Fruit fly (Drosophila melanogaster) whole organism, embryonic: ENCODE results near the gene Pex11c.

Source experiments
- Adf1 ChIP-seq: fragments of 200-800 bp; sonication (Bioruptor generic); IDR thresholded peaks from 2 replicates; pipeline ENCODE4 v1.3.6; 2022; ENCODE audit warnings: missing biosample characterization, missing genetic modification characterization
- CG14710 ChIP-seq: fragments of 200-800 bp; sonication (Bioruptor generic); optimal IDR thresholded peaks from 3 replicates; lab custom pipeline; 2019; ENCODE audit warnings: missing biosample characterization, mild to moderate bottlenecking, missing genetic modification characterization, moderate library complexity
- CG2120 ChIP-seq: fragments of 200-800 bp; sonication (Bioruptor generic); optimal IDR thresholded peaks from 3 replicates; lab custom pipeline; 2016; ENCODE audit warnings: missing biosample characterization, missing genetic modification characterization
- CG2712 ChIP-seq: fragments of 200-800 bp; optimal IDR thresholded peaks from 3 replicates; lab custom pipeline; 2019; ENCODE audit warnings: missing biosample characterization, mild to moderate bottlenecking, missing genetic modification characterization, moderate library complexity
- CG34224 ChIP-seq: fragments of 200-800 bp; sonication (Bioruptor generic); IDR thresholded peaks from 3 replicates; pipeline ENCODE4 v1.3.6; 2022; ENCODE audit warnings: missing biosample characterization, missing genetic modification characterization; ENCODE audit not compliant: partially characterized antibody
- CG5245 ChIP-seq: fragments of 200-800 bp; sonication (Bioruptor generic); optimal IDR thresholded peaks from 3 replicates; lab custom pipeline; 2016; ENCODE audit warnings: missing biosample characterization, missing genetic modification characterization
- CG6654 ChIP-seq: fragments of 200-800 bp; sonication (Bioruptor generic); optimal IDR thresholded peaks from 2 replicates; lab custom pipeline; 2017; ENCODE audit warnings: missing biosample characterization, mild to moderate bottlenecking, missing genetic modification characterization
- CG8281 ChIP-seq: fragments of 200-800 bp; sonication (Bioruptor generic); optimal IDR thresholded peaks from 2 replicates; lab custom pipeline; 2018; ENCODE audit warnings: missing biosample characterization, mild to moderate bottlenecking, missing genetic modification characterization, moderate library complexity
- Chrac-16 ChIP-seq: fragments of 200-800 bp; sonication (Bioruptor generic); optimal IDR thresholded peaks from 3 replicates; lab custom pipeline; 2016; ENCODE audit warnings: missing biosample characterization, missing genetic modification characterization
- D ChIP-seq, 2 experiments: fragments of 200-800 bp in 1 of 2; fragments of >200 bp in 1 of 2; sonication (Bioruptor generic) in 1 of 2; optimal IDR thresholded peaks; 2 replicates in 1 of 2; 3 replicates in 1 of 2; lab custom pipeline; 2017; ENCODE audit warnings: mild to moderate bottlenecking in 1 of 2, missing biosample characterization in 1 of 2, missing genetic modification characterization in 1 of 2, missing genetic modification reagents in 1 of 2
- Deaf1 ChIP-seq: fragments of 200-800 bp; optimal IDR thresholded peaks from 3 replicates; lab custom pipeline; 2019; ENCODE audit warnings: missing biosample characterization, mild to moderate bottlenecking, missing genetic modification characterization, moderate library complexity
- Ets65A ChIP-seq: fragments of 200-800 bp; sonication (Bioruptor generic); peaks from one replicate; lab custom pipeline; 2016; ENCODE audit warnings: missing biosample characterization, missing genetic modification characterization
- Ets97D ChIP-seq: fragments of 200-800 bp; sonication (Bioruptor generic); optimal IDR thresholded peaks from 3 replicates; lab custom pipeline; 2016; ENCODE audit warnings: missing biosample characterization, missing genetic modification characterization
- Fer3 ChIP-seq: fragments of 200-800 bp; sonication (Bioruptor generic); optimal IDR thresholded peaks from 2 replicates; lab custom pipeline; 2018; ENCODE audit warnings: missing biosample characterization, mild to moderate bottlenecking, missing genetic modification characterization, moderate library complexity
- Hey ChIP-seq: fragments of 200-800 bp; sonication (Bioruptor generic); optimal IDR thresholded peaks from 3 replicates; lab custom pipeline; 2018; ENCODE audit warnings: missing biosample characterization, mild to moderate bottlenecking, missing genetic modification characterization
- Hr3 ChIP-seq: fragments of 200-800 bp; sonication (Bioruptor generic); optimal IDR thresholded peaks from 3 replicates; lab custom pipeline; 2016; ENCODE audit warnings: missing biosample characterization, missing genetic modification characterization
- Hr39 ChIP-seq: fragments of >200 bp; optimal IDR thresholded peaks from 2 replicates; lab custom pipeline; 2017
- Jarid2 ChIP-seq: fragments of 200-800 bp; sonication (Bioruptor generic); optimal IDR thresholded peaks from 3 replicates; lab custom pipeline; 2017; ENCODE audit warnings: mild to moderate bottlenecking, missing biosample characterization, missing genetic modification reagents, missing genetic modification characterization
- Lim3 ChIP-seq: fragments of 200-800 bp; sonication (Bioruptor generic); IDR thresholded peaks from 2 replicates; pipeline ENCODE4 v1.3.6; 2022; ENCODE audit warnings: missing biosample characterization, missing genetic modification characterization
- NK7.1 ChIP-seq: fragments of 200-800 bp; sonication (Bioruptor generic); optimal IDR thresholded peaks from 3 replicates; lab custom pipeline; 2016; ENCODE audit warnings: missing biosample characterization, missing genetic modification characterization
- NfI ChIP-seq: fragments of 200-800 bp; sonication (Bioruptor generic); optimal IDR thresholded peaks from 3 replicates; lab custom pipeline; 2018; ENCODE audit warnings: missing biosample characterization, mild to moderate bottlenecking, missing genetic modification characterization, moderate library complexity
- Xbp1 ChIP-seq: fragments of 200-800 bp; sonication (Bioruptor generic); optimal IDR thresholded peaks from 3 replicates; lab custom pipeline; 2016; ENCODE audit warnings: missing biosample characterization, mild to moderate bottlenecking, missing genetic modification characterization
- amos ChIP-seq: fragments of 200-800 bp; sonication (Bioruptor generic); IDR thresholded peaks from 2 replicates; pipeline ENCODE4 v1.3.6; 2022; ENCODE audit warnings: missing biosample characterization, missing genetic modification characterization; ENCODE audit not compliant: partially characterized antibody
- ara ChIP-seq: fragments of 200-800 bp; sonication (Bioruptor generic); IDR thresholded peaks from 2 replicates; pipeline ENCODE4 v1.3.6; 2022; ENCODE audit warnings: missing biosample characterization, missing genetic modification characterization
- ase ChIP-seq: fragments of 200-800 bp; sonication (Bioruptor generic); IDR thresholded peaks from 3 replicates; pipeline ENCODE4 v1.3.6; 2022; ENCODE audit warnings: missing biosample characterization, missing genetic modification characterization
- ato ChIP-seq: fragments of 200-800 bp; sonication (Bioruptor generic); IDR thresholded peaks from 2 replicates; pipeline ENCODE4 v1.3.6; 2022; ENCODE audit warnings: missing biosample characterization, missing genetic modification characterization; ENCODE audit not compliant: partially characterized antibody
- chif ChIP-seq, 2 experiments: fragments of 200-800 bp; sonication (Bioruptor generic); optimal IDR thresholded peaks; 3 replicates each; lab custom pipeline; 2016; ENCODE audit warnings: missing biosample characterization in 2 of 2, missing genetic modification characterization in 2 of 2
- chinmo ChIP-seq: fragments of 200-800 bp; sonication (Bioruptor generic); IDR thresholded peaks from 4 replicates; pipeline ENCODE4 v1.3.6; 2022; ENCODE audit warnings: missing biosample characterization, missing genetic modification characterization; ENCODE audit not compliant: partially characterized antibody
- corto ChIP-seq: fragments of 200-800 bp; sonication (Bioruptor generic); optimal IDR thresholded peaks from 2 replicates; lab custom pipeline; 2016; ENCODE audit warnings: missing biosample characterization, mild to moderate bottlenecking, missing genetic modification characterization, moderate library complexity
- ems ChIP-seq: fragments of 200-800 bp; sonication (Bioruptor generic); optimal IDR thresholded peaks from 3 replicates; lab custom pipeline; 2016; ENCODE audit warnings: missing biosample characterization, missing genetic modification characterization
- fd96Cb ChIP-seq: fragments of 200-800 bp; sonication (Bioruptor generic); optimal IDR thresholded peaks from 2 replicates; lab custom pipeline; 2018; ENCODE audit warnings: missing biosample characterization, mild to moderate bottlenecking, missing genetic modification characterization, moderate library complexity
- fru ChIP-seq: fragments of >200 bp; optimal IDR thresholded peaks from 2 replicates; lab custom pipeline; 2017
- gsb ChIP-seq: fragments of 200-800 bp; sonication (Bioruptor generic); IDR thresholded peaks from 2 replicates; pipeline ENCODE4 v1.3.6; 2022; ENCODE audit warnings: missing biosample characterization, missing genetic modification characterization
- gsb-n ChIP-seq: fragments of 200-800 bp; sonication (Bioruptor generic); optimal IDR thresholded peaks from 3 replicates; lab custom pipeline; 2018; ENCODE audit warnings: missing biosample characterization, mild to moderate bottlenecking, missing genetic modification characterization
- hkb ChIP-seq, 2 experiments: fragments of 200-800 bp in 1 of 2; fragments of >200 bp in 1 of 2; sonication (Bioruptor generic) in 1 of 2; IDR thresholded peaks in 1 of 2; optimal IDR thresholded peaks in 1 of 2; 2 replicates each; pipeline versions ENCODE4 v1.3.6 to Lab custom; 2017 to 2022; ENCODE audit warnings: missing biosample characterization in 1 of 2, missing genetic modification characterization in 1 of 2
- insv ChIP-seq, 2 experiments: fragments of 200-800 bp; sonication (Bioruptor generic); optimal IDR thresholded peaks; 3 replicates each; lab custom pipeline; 2016 to 2018; ENCODE audit warnings: missing biosample characterization in 2 of 2, missing genetic modification characterization in 2 of 2
- kay ChIP-seq: fragments of 200-800 bp; sonication (Bioruptor generic); optimal IDR thresholded peaks from 2 replicates; lab custom pipeline; 2016; ENCODE audit warnings: missing biosample characterization, missing genetic modification characterization
- mam ChIP-seq: fragments of 200-800 bp; sonication (Bioruptor generic); optimal IDR thresholded peaks from 3 replicates; lab custom pipeline; 2016; ENCODE audit warnings: missing biosample characterization, missing genetic modification characterization
- mirr ChIP-seq: fragments of 200-800 bp; sonication (Bioruptor generic); optimal IDR thresholded peaks from 3 replicates; lab custom pipeline; 2018; ENCODE audit warnings: missing biosample characterization, mild to moderate bottlenecking, missing genetic modification characterization
- phol ChIP-seq: fragments of 200-800 bp; sonication (Bioruptor generic); optimal IDR thresholded peaks from 3 replicates; lab custom pipeline; 2018; ENCODE audit warnings: missing biosample characterization, mild to moderate bottlenecking, missing genetic modification characterization, moderate library complexity
- pita ChIP-seq: fragments of 200-800 bp; sonication (Bioruptor generic); optimal IDR thresholded peaks from 2 replicates; lab custom pipeline; 2017; ENCODE audit warnings: missing biosample characterization, mild to moderate bottlenecking, missing genetic modification characterization
- row ChIP-seq: fragments of 200-800 bp; sonication (Bioruptor generic); IDR thresholded peaks from 3 replicates; pipeline ENCODE4 v1.3.6; 2022; ENCODE audit warnings: missing biosample characterization, missing genetic modification characterization
- scrt ChIP-seq: fragments of 200-800 bp; sonication (Bioruptor generic); optimal IDR thresholded peaks from 2 replicates; lab custom pipeline; 2018; ENCODE audit warnings: missing biosample characterization, mild to moderate bottlenecking, missing genetic modification characterization, moderate library complexity
- sisA ChIP-seq: fragments of 200-800 bp; sonication (Bioruptor generic); IDR thresholded peaks from 2 replicates; pipeline ENCODE4 v1.3.6; 2022; ENCODE audit warnings: missing biosample characterization, missing genetic modification characterization
- so ChIP-seq: fragments of 200-800 bp; sonication (Bioruptor generic); IDR thresholded peaks from 3 replicates; pipeline ENCODE4 v1.3.6; 2022; ENCODE audit warnings: missing biosample characterization, missing genetic modification characterization
- ssp ChIP-seq: fragments of 200-800 bp; sonication (Bioruptor generic); IDR thresholded peaks from 2 replicates; pipeline ENCODE4 v1.3.6; 2022; ENCODE audit warnings: missing biosample characterization, missing genetic modification characterization
- stwl ChIP-seq: fragments of 200-800 bp; sonication (Bioruptor generic); optimal IDR thresholded peaks from 3 replicates; lab custom pipeline; 2018; ENCODE audit warnings: missing biosample characterization, mild to moderate bottlenecking, missing genetic modification characterization, moderate library complexity
- tio ChIP-seq: fragments of 200-800 bp; sonication (Bioruptor generic); optimal IDR thresholded peaks from 2 replicates; lab custom pipeline; 2017; ENCODE audit warnings: missing biosample characterization, missing genetic modification characterization, inconsistent platforms
- wek ChIP-seq: fragments of 200-800 bp; sonication (Bioruptor generic); optimal IDR thresholded peaks from 3 replicates; lab custom pipeline; 2018; ENCODE audit warnings: missing biosample characterization, mild to moderate bottlenecking, missing genetic modification characterization, moderate library complexity

Pex11c gene

DNA sequence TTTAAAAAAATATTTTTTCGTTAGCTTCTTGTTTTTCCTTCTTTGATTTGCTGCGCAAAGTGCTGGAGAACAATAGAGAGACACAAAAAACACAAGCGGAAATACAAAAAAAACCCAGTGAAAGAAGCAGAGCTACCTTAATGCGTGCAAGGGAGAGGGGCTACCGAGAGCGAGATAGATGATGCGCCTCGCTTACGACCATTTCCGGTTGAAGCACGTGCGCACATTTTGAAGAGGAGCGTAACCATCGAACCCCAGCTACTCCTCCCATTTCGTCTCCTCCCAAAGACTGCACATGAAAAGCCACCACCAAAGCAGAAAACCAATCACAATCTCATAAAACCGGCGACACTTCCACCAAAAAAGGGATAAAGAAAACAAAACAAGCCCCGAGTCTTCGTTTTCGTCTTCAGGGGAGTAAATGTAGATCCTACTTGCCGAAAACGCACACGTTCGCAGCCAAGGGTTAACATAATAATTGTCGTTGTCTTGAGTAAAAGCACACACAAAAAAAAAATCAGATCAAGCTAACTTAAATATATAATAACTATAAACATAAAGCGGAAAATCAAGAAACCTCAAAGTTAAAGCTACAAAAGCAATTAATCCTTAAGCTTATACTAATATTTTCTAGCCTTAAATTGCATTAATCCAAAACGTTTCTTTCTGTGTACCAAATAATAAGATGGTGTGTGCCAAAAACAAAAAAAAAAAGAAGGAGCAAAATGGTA is 39.1 kb downstream of the Pex11c start (continued):
- TF ChIP-seq chinmo (0 out of 4 replicates have a peak, but pooled peaks have one; percentile 14), Xbp1 (GFP tag; lab: Kevin White, UChicago) (peak; percentile 38), amos (no peak), hkb (optimal IDR thresholded peaks at IDR 0.05; lab: Kevin White, UChicago) (no peak), hkb (GFP tag; IDR thresholded peaks at IDR 0.05; lab: Robert Waterston, UW) (peak; percentile 20; the same call in 1 of the 2 replicates), Hr3 (GFP tag; lab: Kevin White, UChicago) (no peak), CG6654 (GFP tag; lab: Kevin White, UChicago) (no peak), stwl (tag; lab: Kevin White, UChicago) (no peak), ara (no peak), chif (GFP tag; optimal IDR thresholded peaks at IDR 0.05; lab: Kevin White, UChicago) (peak in 1 of 2 experiments; percentile 49), phol (peak; percentile 70), NfI (peak; percentile 38), ems (GFP tag; lab: Kevin White, UChicago) (no peak), CG5245 (GFP tag; lab: Kevin White, UChicago) (peak; percentile 15), ssp (GFP tag; lab: Robert Waterston, UW) (no peak), CG2712 (tag; lab: Kevin White, UChicago) (peak; percentile 69), Fer3 (tag; lab: Kevin White, UChicago) (no peak), mirr (GFP tag; lab: Kevin White, UChicago) (no peak), corto (peak; percentile 9), sisA (GFP tag; lab: Robert Waterston, UW) (peak; percentile 37; the same call in 1 of the 2 replicates), tio (GFP tag; lab: Kevin White, UChicago) (peak; percentile 32), CG14710 (tag; lab: Kevin White, UChicago) (peak; percentile 52), ato (GFP tag; lab: Robert Waterston, UW) (no peak), ase (no peak), kay (peak; percentile 13), pita (GFP tag; lab: Kevin White, UChicago) (no peak), insv (GFP tag; optimal IDR thresholded peaks at IDR 0.05; lab: Kevin White, UChicago) (no peak), CG34224 (GFP tag; lab: Robert Waterston, UW) (no peak), Hey (tag; lab: Kevin White, UChicago) (peak; percentile 8), so (no peak), Hr39 (lab: Kevin White, UChicago) (no peak), Deaf1 (peak; percentile 65), mam (GFP tag; lab: Kevin White, UChicago) (no peak), Adf1 (GFP tag; lab: Robert Waterston, UW) (no peak; the same call in 1 of the 2 replicates), Ets65A (GFP tag; lab: Kevin White, UChicago) (no peak), fru (no peak), Lim3 (no peak), CG8281 (no peak), Ets97D (GFP tag; lab: Kevin White, UChicago) (peak; percentile 83), scrt (GFP tag; lab: Kevin White, UChicago) (no peak), Chrac-16 (GFP tag; lab: Kevin White, UChicago) (peak; percentile 37), wek (peak; percentile 26), NK7.1 (GFP tag; lab: Kevin White, UChicago) (no peak), fd96Cb (tag; lab: Kevin White, UChicago) (peak; percentile 58), D (optimal IDR thresholded peaks at IDR 0.05; lab: Kevin White, UChicago) (no peak), D (GFP tag; optimal IDR thresholded peaks at IDR 0.05; lab: Kevin White, UChicago) (no peak), row (GFP tag; lab: Robert Waterston, UW) (peak; percentile 46; the same call in 1 of the 3 replicates), gsb-n (tag; lab: Kevin White, UChicago) (peak; percentile 37), gsb (GFP tag; lab: Robert Waterston, UW) (no peak), CG2120 (GFP tag; lab: Kevin White, UChicago) (no peak), Jarid2 (peak; percentile 6)
